Worm (Caenorhabditis elegans): ENCODE results near the gene D1014.4.

ce11 chrV:8132926-8133325 is at the start of gene D1014.4:
- TF ChIP-seq W03F9.2 (tag; optimal IDR thresholded peaks at IDR 0.05) = no peak
- TF ChIP-seq him-1 (tag; optimal IDR thresholded peaks at IDR 0.05) = no peak
